Fruit fly (Drosophila melanogaster) whole organism, pupa: Measurements from ENCODE around the gene CG14931.

Experiments
- CG15710 ChIP-seq: fragments of 200-800 bp; sonication (Bioruptor generic); optimal IDR thresholded peaks from 2 replicates; lab custom pipeline; 2018; ENCODE audit warnings: missing biosample characterization, mild to moderate bottlenecking, missing genetic modification characterization, moderate library complexity
- CG32121 ChIP-seq: fragments of 200-800 bp; sonication (Bioruptor generic); IDR thresholded peaks from 2 replicates; pipeline ENCODE4 v1.3.6; 2022; ENCODE audit warnings: missing biosample characterization, missing genetic modification characterization
- CG8159 ChIP-seq: fragments of 200-800 bp; sonication (Bioruptor generic); optimal IDR thresholded peaks from 3 replicates; lab custom pipeline; 2018; ENCODE audit warnings: missing biosample characterization, mild to moderate bottlenecking, missing genetic modification characterization, moderate library complexity
- EcR ChIP-seq: fragments of 200-800 bp; sonication (Bioruptor generic); optimal IDR thresholded peaks from 3 replicates; lab custom pipeline; 2019; ENCODE audit warnings: missing biosample characterization, missing genetic modification characterization, mild to moderate bottlenecking, moderate library complexity, missing genetic modification reagents

- TF ChIP-seq EcR (GFP tag; lab: Kevin White, UChicago), result no peak
- no peak for TF ChIP-seq CG32121 (GFP tag; lab: Robert Waterston, UW)
- TF ChIP-seq CG15710 (tag; lab: Kevin White, UChicago), result no peak
- no peak for TF ChIP-seq CG8159 (tag; lab: Kevin White, UChicago)
Measured at dm6 chr2L:11797127-11797526, 9.0 kb downstream of the CG14931 start.
